Worm (Caenorhabditis elegans) whole organism, dauer: ENCODE results near the gene F54D12.1.

Source experiments
- unc-62 ChIP-seq: sonication (generic microtip); optimal IDR thresholded peaks from 2 replicates; lab custom pipeline; 2017; ENCODE audit warnings: missing biosample characterization, missing genetic modification reagents, missing genetic modification characterization

Gene F54D12.1

DNA sequence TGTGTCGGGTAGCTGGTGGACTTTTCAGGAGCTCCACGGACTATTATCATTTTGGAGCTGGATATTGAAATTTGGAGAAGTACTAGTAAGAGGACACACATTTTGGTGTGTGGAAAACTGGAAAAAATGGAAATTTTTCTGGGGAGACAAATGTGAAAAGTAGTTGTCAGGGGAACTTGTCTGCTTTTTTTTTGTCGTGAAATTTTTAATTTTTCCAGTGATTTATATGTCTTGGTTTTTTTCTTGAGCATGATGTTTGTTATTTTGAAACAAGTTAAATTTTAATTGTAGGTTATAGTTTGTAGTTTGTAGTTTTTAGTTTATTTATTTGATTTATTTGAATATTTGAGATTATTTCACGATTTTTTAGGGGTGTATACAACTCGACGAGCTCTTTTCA lies 14.9 kb upstream of the F54D12.1 start, which contains the start of gene F54D12.7:
Gene F54D12.7, minus strand, starts transcription at position 101 of the 400 bp plus-strand sequence.
- TF ChIP-seq unc-62 (GFP tag; lab: Kevin White, UChicago), result no peak

- TF ChIP-seq unc-62 (GFP tag; lab: Kevin White, UChicago), result no peak
These were observed 13.7 kb upstream of the F54D12.1 start, which contains the start of gene aat-7 for ce11 chrII:1386478-1386877. Gene aat-7, plus strand, starts transcription at chrII:1386870.

DNA sequence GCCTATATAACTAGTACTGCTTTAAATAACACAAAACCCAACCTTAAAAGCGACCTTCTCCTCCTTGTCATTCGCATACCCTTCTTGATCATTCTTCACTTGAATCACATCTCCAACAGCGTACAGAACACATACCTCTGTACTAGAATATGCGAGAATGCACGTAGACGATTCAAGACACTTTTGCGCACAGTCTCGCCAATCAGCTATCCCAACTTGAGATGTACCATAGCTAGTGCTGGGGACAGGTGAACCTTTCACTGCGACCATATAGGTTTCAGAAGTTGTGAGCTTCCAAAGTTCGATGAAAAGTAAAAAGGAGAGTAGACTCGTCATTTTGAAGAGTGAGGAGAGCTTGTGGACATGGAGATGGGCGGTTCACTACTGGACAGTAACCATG lies 2.5 kb upstream of the F54D12.1 start, which contains the start of gene F54D12.8:
Gene F54D12.8, minus strand, starts transcription at position 336 of the 400 bp plus-strand sequence.
- TF ChIP-seq unc-62 (GFP tag; lab: Kevin White, UChicago), result no peak

ce11 chrII:1398396-1398795 lies 1.8 kb upstream of the F54D12.1 start, which contains the start of gene F54D12.2:
Gene F54D12.2, plus strand, starts transcription at chrII:1398696.
- TF ChIP-seq unc-62 (GFP tag; lab: Kevin White, UChicago), result no peak

ce11 chrII:1401474-1401873 lies 1.3 kb downstream of the F54D12.1 start, which contains the start of gene Y51H7C.8:
Gene Y51H7C.8, plus strand, starts transcription at chrII:1401774.
- no peak for TF ChIP-seq unc-62 (GFP tag; lab: Kevin White, UChicago)

DNA sequence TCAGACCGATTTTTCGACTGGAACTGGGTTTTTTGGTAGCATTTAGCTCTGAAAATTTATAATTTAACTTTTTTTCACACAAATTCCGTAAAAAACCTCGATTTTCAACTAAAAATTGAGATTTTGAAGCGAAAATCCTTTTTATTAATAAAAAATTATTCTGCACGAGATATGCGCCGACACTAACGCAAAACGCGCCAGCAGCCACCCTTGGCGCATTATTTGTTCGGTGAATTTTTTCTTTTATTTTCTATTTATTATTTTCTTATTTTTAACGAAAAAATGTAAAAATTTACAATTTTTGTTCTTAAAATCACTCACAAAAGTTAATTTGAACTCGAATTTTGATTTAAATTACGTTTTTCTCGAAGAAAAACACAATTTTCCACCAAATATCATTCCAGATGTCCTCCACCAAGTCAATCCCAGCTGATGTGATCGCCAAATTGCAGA lies 2.0 kb downstream of the F54D12.1 start, which contains the start of gene Y51H7C.7:
Gene Y51H7C.7, plus strand, starts transcription at position 403 of the 453 bp plus-strand sequence.
- TF ChIP-seq unc-62 (GFP tag; lab: Kevin White, UChicago), result no peak

- TF ChIP-seq unc-62 (GFP tag; lab: Kevin White, UChicago), result no peak
These were observed 2.9 kb downstream of the F54D12.1 start, which contains the start of the genes Y51H7C.41 and cogc-4 for ce11 chrII:1403056-1403455. Gene Y51H7C.41, plus strand, starts transcription at chrII:1403321. Gene cogc-4, plus strand, starts transcription at chrII:1403441.

DNA sequence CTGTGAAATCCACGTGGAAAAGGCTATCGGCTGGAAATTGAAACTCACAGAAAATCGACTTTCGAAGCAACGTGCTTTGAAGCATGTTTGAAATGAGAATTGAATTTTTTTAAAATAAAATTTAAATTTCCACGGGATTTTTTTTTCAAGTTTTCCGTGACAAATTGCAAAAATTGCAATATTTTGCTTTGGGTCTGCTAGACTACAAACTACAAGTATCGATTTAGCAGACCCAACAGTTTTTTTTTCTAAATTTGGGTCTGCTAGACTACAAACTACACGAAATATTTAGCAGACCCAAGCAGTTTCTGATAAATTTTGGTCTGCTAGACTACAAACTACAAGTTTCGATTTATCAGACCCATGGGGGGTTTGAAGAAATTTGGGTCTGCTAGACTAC lies 11.2 kb downstream of the F54D12.1 start, which contains the start of gene Y51H7C.9:
Gene Y51H7C.9, minus strand, starts transcription at position 101 of the 400 bp plus-strand sequence.
- TF ChIP-seq unc-62 (GFP tag; lab: Kevin White, UChicago), result no peak

ce11 chrII:1412359-1412907 lies 12.2 kb downstream of the F54D12.1 start, which contains the start of gene alkb-1:
Gene alkb-1, plus strand, starts transcription at chrII:1412409.
- no peak for TF ChIP-seq unc-62 (GFP tag; lab: Kevin White, UChicago)

DNA sequence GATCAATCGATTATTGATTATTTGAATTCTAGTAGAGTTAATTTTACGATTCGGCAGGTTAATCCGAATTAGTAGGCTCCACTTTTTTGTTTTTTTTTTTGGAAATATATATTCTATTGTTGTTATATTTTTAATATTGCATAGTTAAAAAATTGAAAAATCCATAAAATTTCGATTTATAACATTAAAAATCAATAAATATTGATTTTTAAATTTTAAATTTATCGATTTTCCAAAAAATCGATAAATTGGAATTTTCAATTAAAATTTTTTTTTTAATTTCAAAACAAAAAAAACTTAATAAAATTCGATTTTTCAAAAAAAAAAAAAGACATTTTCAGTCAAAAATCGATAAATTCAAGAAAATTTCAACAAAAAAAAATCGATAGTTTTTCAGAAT lies 19.8 kb downstream of the F54D12.1 start:
- TF ChIP-seq unc-62 (GFP tag; lab: Kevin White, UChicago), result no peak

DNA sequence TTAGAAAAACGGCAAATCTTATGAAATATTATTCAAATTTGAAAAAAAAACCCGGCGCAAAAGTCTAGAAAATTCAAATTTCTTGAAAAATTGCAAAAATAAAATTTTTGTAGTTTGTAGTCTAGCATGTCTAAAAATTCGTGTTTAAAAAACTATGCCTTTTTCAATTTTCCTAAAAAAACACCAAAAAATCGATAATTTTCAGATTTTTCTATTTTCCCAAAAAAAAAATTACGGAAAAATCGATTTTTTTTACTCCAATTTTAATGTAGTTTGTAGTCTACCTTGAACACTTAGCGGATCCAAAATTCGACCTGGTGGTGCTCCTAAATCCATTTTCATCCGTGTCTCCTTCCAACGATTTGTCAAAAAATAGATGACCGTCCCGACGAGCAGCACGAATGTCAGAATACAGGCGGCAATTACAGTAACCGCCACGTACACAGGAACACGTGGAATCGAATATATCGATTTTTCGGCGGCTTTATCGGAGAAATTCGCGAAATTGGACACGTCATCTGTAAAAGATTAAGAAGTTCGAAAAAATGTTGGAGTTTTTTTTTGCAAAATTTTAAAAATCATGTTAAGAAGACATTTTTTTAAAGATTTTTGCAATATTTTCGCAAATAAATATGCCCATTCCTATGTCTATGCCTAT lies 20.7 kb downstream of the F54D12.1 start:
- TF ChIP-seq unc-62 (GFP tag; lab: Kevin White, UChicago), result no peak

- TF ChIP-seq unc-62 (GFP tag; lab: Kevin White, UChicago), result no peak
These were observed 23.5 kb downstream of the F54D12.1 start, which contains the start of gene Y51H7C.10 for ce11 chrII:1423660-1424059. Gene Y51H7C.10, minus strand, starts transcription at chrII:1423760.

- no peak for TF ChIP-seq unc-62 (GFP tag; lab: Kevin White, UChicago)
These were observed 36.5 kb downstream of the F54D12.1 start for ce11 chrII:1436715-1437114.

ce11 chrII:1437449-1438335 lies 37.5 kb downstream of the F54D12.1 start, which contains the start of gene nol-6:
Gene nol-6, minus strand, starts transcription at chrII:1437499.
- TF ChIP-seq unc-62 (GFP tag; lab: Kevin White, UChicago), result no peak

ce11 chrII:1438336-1438589 lies 38.1 kb downstream of the F54D12.1 start, which contains the start of gene Y51H7C.3:
Gene Y51H7C.3, plus strand, starts transcription at chrII:1438490.
- TF ChIP-seq unc-62 (GFP tag; lab: Kevin White, UChicago), result no peak
